Worm (Caenorhabditis elegans) whole organism, L4 larva: ENCODE data around the gene sra-32.

Experiments used
- F49E8.2 ChIP-seq: sonication (generic microtip); optimal IDR thresholded peaks from 2 replicates; lab custom pipeline; 2016; ENCODE audit warnings: missing compliant biosample characterization, mild to moderate bottlenecking, missing genetic modification characterization, borderline replicate concordance
- T20F7.1 ChIP-seq: fragments of 200-800 bp; sonication (Bioruptor generic); optimal IDR thresholded peaks from 2 replicates; lab custom pipeline; 2018; ENCODE audit warnings: mild to moderate bottlenecking, missing genetic modification characterization, missing compliant biosample characterization
- Y75B8A.6 ChIP-seq: fragments of 200-800 bp; sonication (Bioruptor generic); IDR thresholded peaks from 2 replicates; pipeline ENCODE4 v1.3.6; 2022; ENCODE audit warnings: missing genetic modification reagents, missing genetic modification characterization, missing compliant biosample characterization
- ZK337.2 ChIP-seq: fragments of 200-800 bp; sonication (Bioruptor generic); IDR thresholded peaks from 2 replicates; pipeline ENCODE4 v1.3.6; 2022; ENCODE audit warnings: missing genetic modification reagents, missing genetic modification characterization, missing compliant biosample characterization
- attf-4 ChIP-seq: sonication (generic microtip); optimal IDR thresholded peaks from 3 replicates; lab custom pipeline; 2017; ENCODE audit warnings: missing biosample characterization, missing genetic modification characterization
- ceh-20 ChIP-seq: fragments of 200-800 bp; sonication (Bioruptor generic); IDR thresholded peaks from 2 replicates; pipeline ENCODE4 v1.3.6; 2022; ENCODE audit warnings: missing genetic modification reagents, missing genetic modification characterization, missing compliant biosample characterization
- ceh-28 ChIP-seq: fragments of 150-350 bp; optimal IDR thresholded peaks from 2 replicates; lab custom pipeline; 2014; ENCODE audit warnings: missing biosample characterization, missing genetic modification reagents, missing genetic modification characterization
- ceh-62 ChIP-seq: sonication (generic microtip); optimal IDR thresholded peaks from 2 replicates; lab custom pipeline; 2017; ENCODE audit warnings: missing biosample characterization, missing genetic modification characterization
- ces-1 ChIP-seq: fragments of 150-350 bp; sonication (generic microtip); optimal IDR thresholded peaks from 4 replicates; lab custom pipeline; 2014; ENCODE audit warnings: missing biosample characterization, missing genetic modification reagents, missing genetic modification characterization
- daf-12 ChIP-seq: fragments of 150-350 bp; optimal IDR thresholded peaks from 2 replicates; lab custom pipeline; 2014; ENCODE audit warnings: missing biosample characterization, missing genetic modification reagents, missing genetic modification characterization
- daf-16 ChIP-seq, 3 experiments: sonication (generic microtip); optimal IDR thresholded peaks; 2 replicates each; lab custom pipeline; 2016 to 2017; ENCODE audit warnings: missing genetic modification characterization in 3 of 3, missing genetic modification reagents in 3 of 3, mild to moderate bottlenecking in 2 of 3, missing compliant biosample characterization in 2 of 3, missing biosample characterization in 1 of 3, moderate library complexity in 1 of 3
- daf-19 ChIP-seq: fragments of 200-800 bp; sonication (Bioruptor generic); conservative IDR thresholded peaks from 2 replicates; pipeline ENCODE4 v1.3.6; 2022; ENCODE audit warnings: missing genetic modification characterization, missing compliant biosample characterization
- dmd-6 ChIP-seq: fragments of 200-800 bp; sonication (Bioruptor generic); IDR thresholded peaks from 2 replicates; pipeline ENCODE4 v1.3.6; 2022; ENCODE audit warnings: missing genetic modification reagents, missing genetic modification characterization, missing compliant biosample characterization
- dmd-9 ChIP-seq: fragments of 200-800 bp; sonication (Bioruptor generic); IDR thresholded peaks from 2 replicates; pipeline ENCODE4 v1.3.6; 2022; ENCODE audit warnings: missing genetic modification reagents, missing genetic modification characterization, missing compliant biosample characterization
- dpl-1 ChIP-seq: fragments of 150-350 bp; optimal IDR thresholded peaks from 2 replicates; lab custom pipeline; 2014; ENCODE audit warnings: missing biosample characterization, missing genetic modification reagents, missing genetic modification characterization
- dve-1 ChIP-seq: sonication (generic microtip); optimal IDR thresholded peaks from 2 replicates; lab custom pipeline; 2017; ENCODE audit warnings: antibody characterized with exemption, mild to moderate bottlenecking, missing genetic modification characterization, missing compliant biosample characterization; ENCODE audit not compliant: insufficient read depth
- egl-27 ChIP-seq: sonication (generic microtip); optimal IDR thresholded peaks from 3 replicates; lab custom pipeline; 2017; ENCODE audit warnings: missing biosample characterization, missing genetic modification reagents, missing genetic modification characterization
- fkh-10 ChIP-seq: fragments of 150-350 bp; optimal IDR thresholded peaks from 2 replicates; lab custom pipeline; 2014; ENCODE audit warnings: missing biosample characterization, missing genetic modification reagents, missing genetic modification characterization
- hlh-11 ChIP-seq: fragments of 200-800 bp; sonication (Bioruptor generic); optimal IDR thresholded peaks from 2 replicates; lab custom pipeline; 2018; ENCODE audit warnings: mild to moderate bottlenecking, missing genetic modification characterization, missing compliant biosample characterization
- hlh-30 ChIP-seq: sonication (generic microtip); optimal IDR thresholded peaks from 2 replicates; lab custom pipeline; 2017; ENCODE audit warnings: antibody characterized with exemption, mild to moderate bottlenecking, missing genetic modification characterization, missing compliant biosample characterization; ENCODE audit not compliant: insufficient read depth
- lin-13 ChIP-seq: fragments of 150-350 bp; optimal IDR thresholded peaks from 2 replicates; lab custom pipeline; 2014; ENCODE audit warnings: missing biosample characterization, missing genetic modification reagents, missing genetic modification characterization
- lin-29 ChIP-seq: fragments of 200-800 bp; sonication (Bioruptor generic); IDR thresholded peaks from 2 replicates; pipeline ENCODE4 v1.3.6; 2022; ENCODE audit warnings: missing genetic modification reagents, missing genetic modification characterization, missing compliant biosample characterization
- lin-38 ChIP-seq: fragments of 200-800 bp; sonication (Bioruptor generic); IDR thresholded peaks from 2 replicates; pipeline ENCODE4 v1.3.6; 2022; ENCODE audit warnings: missing genetic modification reagents, missing genetic modification characterization, missing compliant biosample characterization
- lsy-2 ChIP-seq, 2 experiments: fragments of 150-350 bp in 1 of 2; sonication (generic microtip) in 1 of 2; optimal IDR thresholded peaks; 2 replicates each; lab custom pipeline; 2014 to 2017; ENCODE audit warnings: missing biosample characterization in 2 of 2, missing genetic modification characterization in 2 of 2
- madf-5 ChIP-seq, 2 experiments: fragments of 200-800 bp; sonication (Bioruptor generic); IDR thresholded peaks; 2 replicates each; pipeline ENCODE4 v1.3.6; 2022; ENCODE audit warnings: missing compliant biosample characterization in 2 of 2, missing genetic modification characterization in 2 of 2
- madf-9 ChIP-seq: fragments of 200-800 bp; sonication (Bioruptor generic); conservative IDR thresholded peaks from 2 replicates; pipeline ENCODE4 v1.3.6; 2022; ENCODE audit warnings: missing genetic modification reagents, missing genetic modification characterization, missing compliant biosample characterization
- mep-1 ChIP-seq: fragments of 150-350 bp; sonication (generic microtip); optimal IDR thresholded peaks from 3 replicates; lab custom pipeline; 2014; ENCODE audit warnings: missing biosample characterization, missing genetic modification characterization
- mes-2 ChIP-seq: sonication (generic microtip); optimal IDR thresholded peaks from 2 replicates; lab custom pipeline; 2016; ENCODE audit warnings: missing genotype, mild to moderate bottlenecking, missing genetic modification characterization, missing compliant biosample characterization; ENCODE audit not compliant: poor library complexity, severe bottlenecking
- nhr-28 ChIP-seq: fragments of 150-350 bp; optimal IDR thresholded peaks from 2 replicates; lab custom pipeline; 2014; ENCODE audit warnings: missing biosample characterization, missing genetic modification characterization
- nhr-41 ChIP-seq: fragments of 200-800 bp; sonication (Bioruptor generic); IDR thresholded peaks from 2 replicates; pipeline ENCODE4 v1.3.6; 2022; ENCODE audit warnings: missing genetic modification reagents, missing genetic modification characterization, missing compliant biosample characterization
- nhr-42 ChIP-seq: fragments of 200-800 bp; sonication (Bioruptor generic); IDR thresholded peaks from 2 replicates; pipeline ENCODE4 v1.3.6; 2022; ENCODE audit warnings: missing genetic modification characterization, missing compliant biosample characterization
- nhr-77 ChIP-seq: fragments of 150-350 bp; optimal IDR thresholded peaks from 2 replicates; lab custom pipeline; 2014; ENCODE audit warnings: missing biosample characterization, missing genetic modification characterization
- pha-4 ChIP-seq, 2 experiments: fragments of 150-350 bp in 1 of 2; fragments of 200-800 bp in 1 of 2; sonication (Bioruptor generic) in 1 of 2; IDR thresholded peaks in 1 of 2; optimal IDR thresholded peaks in 1 of 2; 2 replicates each; pipeline versions ENCODE4 v1.3.6 to Lab custom; 2014 to 2022; ENCODE audit warnings: missing genetic modification characterization in 2 of 2, missing genetic modification reagents in 2 of 2, missing biosample characterization in 1 of 2, missing compliant biosample characterization in 1 of 2
- php-3 ChIP-seq: fragments of 200-800 bp; sonication (Bioruptor generic); IDR thresholded peaks from 2 replicates; pipeline ENCODE4 v1.3.6; 2022; ENCODE audit warnings: missing genetic modification reagents, missing genetic modification characterization, missing compliant biosample characterization
- pqm-1 ChIP-seq: sonication (generic microtip); optimal IDR thresholded peaks from 2 replicates; lab custom pipeline; 2017; ENCODE audit warnings: missing biosample characterization, missing genetic modification characterization
- snpc-4 ChIP-seq: fragments of 150-350 bp; optimal IDR thresholded peaks from 2 replicates; lab custom pipeline; 2014; ENCODE audit warnings: missing biosample characterization, missing genetic modification characterization
- unc-62 ChIP-seq, 3 experiments: fragments of 150-350 bp in 1 of 3; sonication (generic microtip); optimal IDR thresholded peaks in 2 of 3; peaks in 1 of 3; 1 replicate in 1 of 3; 2 replicates in 2 of 3; lab custom pipeline; 2014 to 2017; ENCODE audit warnings: missing biosample characterization in 3 of 3, missing genetic modification characterization in 3 of 3, missing genetic modification reagents in 3 of 3, missing genotype in 1 of 3
- zfp-2 ChIP-seq: sonication (generic microtip); optimal IDR thresholded peaks from 2 replicates; lab custom pipeline; 2016; ENCODE audit warnings: mild to moderate bottlenecking, missing genetic modification characterization, missing compliant biosample characterization
- zip-11 ChIP-seq: fragments of 200-800 bp; sonication (Bioruptor generic); IDR thresholded peaks from 2 replicates; pipeline ENCODE4 v1.3.6; 2022; ENCODE audit warnings: missing genetic modification characterization, missing compliant biosample characterization
- ztf-7 ChIP-seq: fragments of 150-350 bp; optimal IDR thresholded peaks from 2 replicates; lab custom pipeline; 2014; ENCODE audit warnings: missing biosample characterization, missing genetic modification characterization

sra-32 gene

ce11 chrII:4516291-4516690 lies 15.5 kb downstream of the sra-32 start:
- TF ChIP-seq hlh-11 (no peak), egl-27 (tag; lab: Kevin White, UChicago) (no peak), zip-11 (GFP tag; lab: Robert Waterston, UW) (no peak), snpc-4 (tag; lab: Kevin White, UChicago) (no peak)

- no peak for TF ChIP-seq nhr-42
- TF ChIP-seq madf-5 (GFP tag; IDR thresholded peaks at IDR 0.05; lab: Robert Waterston, UW) = no peak
These were observed 19.9 kb downstream of the sra-32 start, which contains the start of gene cyp-23A1 for ce11 chrII:4511911-4512310. Gene cyp-23A1, plus strand, starts transcription at chrII:4512211.

ce11 chrII:4510684-4511083 lies 21.1 kb downstream of the sra-32 start:
- TF ChIP-seq ZK337.2 (GFP tag; lab: Robert Waterston, UW) = no peak
- peak in 1 of 2 experiments; percentile 63 for TF ChIP-seq unc-62 (GFP tag; optimal IDR thresholded peaks at IDR 0.05 in 1 of 2; lab: Kevin White, UChicago)
- no peak for TF ChIP-seq unc-62 (tag; optimal IDR thresholded peaks at IDR 0.05; lab: Kevin White, UChicago)
- no peak for TF ChIP-seq ces-1 (GFP tag; lab: Kevin White, UChicago)
- no peak for TF ChIP-seq madf-9

- TF ChIP-seq madf-5 (GFP tag; IDR thresholded peaks at IDR 0.05; lab: Robert Waterston, UW) (no peak), mep-1 (tag; lab: Kevin White, UChicago) (peak; percentile 26), pqm-1 (tag; lab: Kevin White, UChicago) (peak; percentile 44), nhr-41 (GFP tag; lab: Robert Waterston, UW) (no peak), nhr-28 (peak; percentile 84), dve-1 (peak; percentile 68), lsy-2 (tag; optimal IDR thresholded peaks at IDR 0.05; lab: Kevin White, UChicago) (peak in 1 of 2 experiments; percentile 43), hlh-11 (peak; percentile 57), hlh-30 (peak; percentile 21), ceh-28 (tag; lab: Kevin White, UChicago) (no peak), dmd-6 (GFP tag; lab: Robert Waterston, UW) (0 out of 2 replicates have a peak, but pooled peaks have one; percentile 29), dpl-1 (GFP tag; lab: Kevin White, UChicago) (peak; percentile 21), dmd-9 (no peak), php-3 (no peak), nhr-77 (tag; lab: Kevin White, UChicago) (peak; percentile 53), mes-2 (peak; percentile 48), daf-19 (GFP tag; lab: Robert Waterston, UW) (no peak), ztf-7 (tag; lab: Kevin White, UChicago) (peak; percentile 15), fkh-10 (GFP tag; lab: Kevin White, UChicago) (no peak), attf-4 (tag; lab: Kevin White, UChicago) (no peak), daf-16 (GFP tag; optimal IDR thresholded peaks at IDR 0.05; lab: Kevin White, UChicago) (no peak), daf-16 (tag; optimal IDR thresholded peaks at IDR 0.05; lab: Kevin White, UChicago) (peak; percentile 98), pha-4 (GFP tag; IDR thresholded peaks at IDR 0.05; lab: Robert Waterston, UW) (no peak), pha-4 (tag; optimal IDR thresholded peaks at IDR 0.05; lab: Kevin White, UChicago) (peak; percentile 70)
These were observed 24.1 kb downstream of the sra-32 start for ce11 chrII:4507669-4508068.

- TF ChIP-seq unc-62 (GFP tag; optimal IDR thresholded peaks at IDR 0.05 in 1 of 2; lab: Kevin White, UChicago) = peak in 1 of 2 experiments; percentile 93
- no peak for TF ChIP-seq unc-62 (tag; optimal IDR thresholded peaks at IDR 0.05; lab: Kevin White, UChicago)
- TF ChIP-seq zfp-2 (tag; lab: Kevin White, UChicago) = no peak
- no peak for TF ChIP-seq ceh-62 (tag; lab: Kevin White, UChicago)
- TF ChIP-seq F49E8.2 (tag; lab: Kevin White, UChicago) = no peak
- peak; percentile 63 for TF ChIP-seq mep-1 (tag; lab: Kevin White, UChicago)
- no peak for TF ChIP-seq nhr-77 (tag; lab: Kevin White, UChicago)
- TF ChIP-seq nhr-28 = peak; percentile 35
- peak; percentile 15 for TF ChIP-seq pqm-1 (tag; lab: Kevin White, UChicago)
- peak; percentile 12 for TF ChIP-seq ztf-7 (tag; lab: Kevin White, UChicago)
- TF ChIP-seq lin-29 (GFP tag; lab: Robert Waterston, UW) = no peak
- no peak for TF ChIP-seq ZK337.2 (GFP tag; lab: Robert Waterston, UW)
- peak; percentile 45 for TF ChIP-seq lin-38
- no peak for TF ChIP-seq T20F7.1
- TF ChIP-seq daf-12 (tag; lab: Kevin White, UChicago) = no peak
- no peak for TF ChIP-seq zip-11 (GFP tag; lab: Robert Waterston, UW)
- TF ChIP-seq dmd-9 = no peak
- TF ChIP-seq ceh-20 (GFP tag; lab: Robert Waterston, UW) = peak; percentile 40; the same call in 1 of the 2 replicates
- peak; percentile 23 for TF ChIP-seq lin-13
- no peak for TF ChIP-seq Y75B8A.6 (GFP tag; lab: Robert Waterston, UW)
These were observed 25.1 kb downstream of the sra-32 start for ce11 chrII:4506552-4507291.
